Worm (Caenorhabditis elegans) whole organism, mixed stage, embryonic: ENCODE data around the gene egl-8.

ENCODE experiments used
- blmp-1 ChIP-seq: fragments of 150-350 bp; optimal IDR thresholded peaks from 2 replicates; lab custom pipeline; 2014; ENCODE audit warnings: missing biosample characterization, missing genetic modification characterization
- elt-3 ChIP-seq: fragments of 150-350 bp; optimal IDR thresholded peaks from 2 replicates; lab custom pipeline; 2014; ENCODE audit warnings: missing biosample characterization, missing genetic modification characterization
- mep-1 ChIP-seq: fragments of 150-350 bp; optimal IDR thresholded peaks from 2 replicates; lab custom pipeline; 2017; ENCODE audit warnings: missing biosample characterization, missing genetic modification reagents, missing genetic modification characterization, inconsistent platforms
- unc-62 ChIP-seq: fragments of 150-350 bp; optimal IDR thresholded peaks from 2 replicates; lab custom pipeline; 2014; ENCODE audit warnings: missing biosample characterization, missing genetic modification reagents, missing genetic modification characterization
- ztf-11 ChIP-seq: fragments of 150-350 bp; optimal IDR thresholded peaks from 2 replicates; lab custom pipeline; 2014; ENCODE audit warnings: missing biosample characterization, missing genetic modification characterization

- peak; percentile 1 for TF ChIP-seq ztf-11 (tag; lab: Kevin White, UChicago)
- TF ChIP-seq blmp-1 (tag; lab: Kevin White, UChicago): no peak
- peak; percentile 78 for TF ChIP-seq unc-62 (GFP tag; lab: Kevin White, UChicago)
- TF ChIP-seq elt-3: no peak
- peak; percentile 20 for TF ChIP-seq mep-1
These were observed 11.8 kb upstream of the egl-8 start, which contains the start of gene B0348.10 for ce11 chrV:8716-9246.
